Worm (Caenorhabditis elegans) whole organism, early embryonic: ENCODE data around the gene his-39.

ENCODE experiments used
- ama-1 ChIP-seq: fragments of 150-350 bp; optimal IDR thresholded peaks from 2 replicates; lab custom pipeline; 2014
- ceh-13 ChIP-seq: fragments of 200-800 bp; sonication (Bioruptor generic); optimal IDR thresholded peaks from 2 replicates; lab custom pipeline; 2018; ENCODE audit warnings: mild to moderate bottlenecking, missing genetic modification characterization, missing compliant biosample characterization
- hmbx-1 ChIP-seq: sonication (generic microtip); optimal IDR thresholded peaks from 2 replicates; lab custom pipeline; 2016; ENCODE audit warnings: mild to moderate bottlenecking, missing genetic modification characterization, missing compliant biosample characterization
- pes-1 ChIP-seq: fragments of 200-800 bp; sonication (Bioruptor generic); IDR thresholded peaks from 2 replicates; pipeline ENCODE4 v1.3.6; 2022; ENCODE audit warnings: missing genetic modification reagents, missing genetic modification characterization, missing compliant biosample characterization
- scrt-1 ChIP-seq: fragments of 200-800 bp; sonication (Bioruptor generic); IDR thresholded peaks from 2 replicates; pipeline ENCODE4 v1.3.6; 2022; ENCODE audit warnings: missing genetic modification characterization, missing compliant biosample characterization

ce11 chrV:8569841-8570361, 33.6 kb downstream of the his-39 start, which contains the start of the genes F25G6.9 and symk-1:
- TF ChIP-seq ama-1 (lab: Kevin White, UChicago) (no peak), hmbx-1 (tag; lab: Kevin White, UChicago) (no peak), scrt-1 (GFP tag; lab: Robert Waterston, UW) (no peak), pes-1 (GFP tag; lab: Robert Waterston, UW) (no peak), ceh-13 (no peak)
